Fruit fly (Drosophila melanogaster) whole organism, embryonic: ENCODE data around the gene CG9961.

Source experiments
- Atf3 ChIP-seq: fragments of 200-800 bp; sonication (Bioruptor generic); optimal IDR thresholded peaks from 3 replicates; lab custom pipeline; 2016; ENCODE audit warnings: missing biosample characterization, missing genetic modification characterization
- Blimp-1 ChIP-seq: fragments of 200-800 bp; sonication (Bioruptor generic); optimal IDR thresholded peaks from 3 replicates; lab custom pipeline; 2018; ENCODE audit warnings: missing biosample characterization, missing genetic modification characterization, mild to moderate bottlenecking, moderate library complexity, missing genetic modification reagents
- CG10209 ChIP-seq: fragments of 200-800 bp; sonication (Bioruptor generic); optimal IDR thresholded peaks from 3 replicates; lab custom pipeline; 2017; ENCODE audit warnings: missing biosample characterization, mild to moderate bottlenecking, missing genetic modification characterization, missing genetic modification reagents
- CG12104 ChIP-seq: fragments of 200-800 bp; sonication (Bioruptor generic); optimal IDR thresholded peaks from 3 replicates; lab custom pipeline; 2016; ENCODE audit warnings: missing biosample characterization, missing genetic modification characterization
- CG12659 ChIP-seq: fragments of 200-800 bp; sonication (Bioruptor generic); optimal IDR thresholded peaks from 3 replicates; lab custom pipeline; 2017; ENCODE audit warnings: mild to moderate bottlenecking, missing biosample characterization, missing genetic modification reagents, missing genetic modification characterization
- CG1832 ChIP-seq: fragments of 200-800 bp; sonication (Bioruptor generic); optimal IDR thresholded peaks from 2 replicates; lab custom pipeline; 2017; ENCODE audit warnings: missing biosample characterization, mild to moderate bottlenecking, missing genetic modification characterization, inconsistent platforms
- CG2129 ChIP-seq: fragments of 200-800 bp; sonication (Bioruptor generic); IDR thresholded peaks from 2 replicates; pipeline ENCODE4 v1.3.6; 2022; ENCODE audit warnings: missing biosample characterization, missing genetic modification characterization; ENCODE audit not compliant: partially characterized antibody
- CG3065 ChIP-seq: fragments of 200-800 bp; sonication (Bioruptor generic); optimal IDR thresholded peaks from 2 replicates; lab custom pipeline; 2016; ENCODE audit warnings: missing biosample characterization, missing genetic modification characterization
- CG31441 ChIP-seq: fragments of 200-800 bp; sonication (Bioruptor generic); IDR thresholded peaks from 2 replicates; pipeline ENCODE4 v1.3.6; 2022; ENCODE audit warnings: missing biosample characterization, missing genetic modification characterization
- CG5953 ChIP-seq: fragments of 200-800 bp; sonication (Bioruptor generic); IDR thresholded peaks from 2 replicates; pipeline ENCODE4 v1.3.6; 2022; ENCODE audit warnings: missing biosample characterization, missing genetic modification characterization
- CoRest ChIP-seq: fragments of 200-800 bp; sonication (Bioruptor generic); optimal IDR thresholded peaks from 3 replicates; lab custom pipeline; 2018; ENCODE audit warnings: missing biosample characterization, mild to moderate bottlenecking, missing genetic modification characterization, moderate library complexity
- E2f1 ChIP-seq: fragments of 200-800 bp; sonication (Bioruptor generic); IDR thresholded peaks from 2 replicates; pipeline ENCODE4 v1.3.6; 2022; ENCODE audit warnings: missing biosample characterization, missing genetic modification characterization
- E2f2 ChIP-seq: fragments of 200-800 bp; sonication (Bioruptor generic); IDR thresholded peaks from 2 replicates; pipeline ENCODE4 v1.3.6; 2022; ENCODE audit warnings: missing biosample characterization, missing genetic modification characterization
- Eip74EF ChIP-seq, 2 experiments: fragments of 200-800 bp in 1 of 2; fragments of >200 bp in 1 of 2; sonication (Bioruptor generic) in 1 of 2; optimal IDR thresholded peaks; 2 replicates each; lab custom pipeline; 2017 to 2019; ENCODE audit warnings: missing biosample characterization in 2 of 2, missing genetic modification characterization in 2 of 2, mild to moderate bottlenecking in 1 of 2, moderate library complexity in 1 of 2
- Fer2 ChIP-seq: fragments of 200-800 bp; sonication (Bioruptor generic); optimal IDR thresholded peaks from 2 replicates; lab custom pipeline; 2018; ENCODE audit warnings: missing biosample characterization, mild to moderate bottlenecking, missing genetic modification characterization, moderate library complexity
- HLHmδ ChIP-seq: fragments of 200-800 bp; sonication (Bioruptor generic); optimal IDR thresholded peaks from 2 replicates; lab custom pipeline; 2018; ENCODE audit warnings: missing biosample characterization, mild to moderate bottlenecking, missing genetic modification characterization, moderate library complexity
- HmgZ ChIP-seq: fragments of 200-800 bp; sonication (Bioruptor generic); optimal IDR thresholded peaks from 2 replicates; lab custom pipeline; 2018; ENCODE audit warnings: missing biosample characterization, mild to moderate bottlenecking, missing genetic modification characterization
- Max ChIP-seq: fragments of 200-800 bp; sonication (Bioruptor generic); optimal IDR thresholded peaks from 2 replicates; lab custom pipeline; 2016; ENCODE audit warnings: missing biosample characterization, mild to moderate bottlenecking, missing genetic modification characterization
- Nf-YB ChIP-seq: fragments of 200-800 bp; sonication (Bioruptor generic); optimal IDR thresholded peaks from 3 replicates; lab custom pipeline; 2019; ENCODE audit warnings: missing biosample characterization, mild to moderate bottlenecking, missing genetic modification characterization, moderate library complexity
- Pdp1 ChIP-seq, 2 experiments: fragments of 200-800 bp; sonication (Bioruptor generic); optimal IDR thresholded peaks; 3 replicates each; lab custom pipeline; 2016; ENCODE audit warnings: missing biosample characterization in 2 of 2, missing genetic modification characterization in 2 of 2, mild to moderate bottlenecking in 1 of 2, moderate library complexity in 1 of 2
- Spps ChIP-seq: fragments of 200-800 bp; sonication (Bioruptor generic); optimal IDR thresholded peaks from 2 replicates; lab custom pipeline; 2018; ENCODE audit warnings: missing biosample characterization, mild to moderate bottlenecking, missing genetic modification characterization
- Sry-δ ChIP-seq: fragments of 200-800 bp; sonication (Bioruptor generic); optimal IDR thresholded peaks from 2 replicates; lab custom pipeline; 2016; ENCODE audit warnings: missing biosample characterization, missing genetic modification characterization
- Ssrp ChIP-seq: fragments of 200-800 bp; sonication (Bioruptor generic); optimal IDR thresholded peaks from 2 replicates; lab custom pipeline; 2018; ENCODE audit warnings: missing biosample characterization, mild to moderate bottlenecking, missing genetic modification characterization, moderate library complexity
- Trl ChIP-seq, 3 experiments: fragments of >200 bp in 2 of 3; fragments of 200-800 bp in 1 of 3; sonication (Bioruptor generic) in 1 of 3; optimal IDR thresholded peaks; 2 replicates in 1 of 3; 3 replicates in 2 of 3; lab custom pipeline; 2016 to 2017; ENCODE audit warnings: missing biosample characterization in 1 of 3, missing genetic modification characterization in 1 of 3
- amos ChIP-seq: fragments of 200-800 bp; sonication (Bioruptor generic); IDR thresholded peaks from 2 replicates; pipeline ENCODE4 v1.3.6; 2022; ENCODE audit warnings: missing biosample characterization, missing genetic modification characterization; ENCODE audit not compliant: partially characterized antibody
- bigmax ChIP-seq: fragments of 200-800 bp; sonication (Bioruptor generic); optimal IDR thresholded peaks from 2 replicates; lab custom pipeline; 2018; ENCODE audit warnings: missing biosample characterization, mild to moderate bottlenecking, missing genetic modification characterization
- bowl ChIP-seq: fragments of 200-800 bp; sonication (Bioruptor generic); IDR thresholded peaks from 2 replicates; pipeline ENCODE4 v1.3.6; 2022; ENCODE audit warnings: missing biosample characterization, missing genetic modification characterization
- cas ChIP-seq: fragments of 200-800 bp; sonication (Bioruptor generic); IDR thresholded peaks from 2 replicates; pipeline ENCODE4 v1.3.6; 2022; ENCODE audit warnings: missing biosample characterization, missing genetic modification characterization
- cato ChIP-seq: fragments of 200-800 bp; sonication (Bioruptor generic); optimal IDR thresholded peaks from 2 replicates; lab custom pipeline; 2016; ENCODE audit warnings: missing biosample characterization, missing genetic modification characterization, borderline replicate concordance
- da ChIP-seq: fragments of 200-800 bp; sonication (Bioruptor generic); optimal IDR thresholded peaks from 2 replicates; lab custom pipeline; 2016; ENCODE audit warnings: missing biosample characterization, missing genetic modification characterization
- danr ChIP-seq: fragments of 200-800 bp; sonication (Bioruptor generic); IDR thresholded peaks from 2 replicates; pipeline ENCODE4 v1.3.6; 2022; ENCODE audit warnings: missing biosample characterization, missing genetic modification characterization
- fd64A ChIP-seq: fragments of 200-800 bp; sonication (Bioruptor generic); optimal IDR thresholded peaks from 3 replicates; lab custom pipeline; 2018; ENCODE audit warnings: missing biosample characterization, mild to moderate bottlenecking, missing genetic modification characterization
- gro ChIP-seq: fragments of 200-800 bp; sonication (Bioruptor generic); optimal IDR thresholded peaks from 2 replicates; lab custom pipeline; 2016; ENCODE audit warnings: missing biosample characterization, missing genetic modification characterization
- gsb-n ChIP-seq: fragments of 200-800 bp; sonication (Bioruptor generic); optimal IDR thresholded peaks from 3 replicates; lab custom pipeline; 2018; ENCODE audit warnings: missing biosample characterization, mild to moderate bottlenecking, missing genetic modification characterization
- jing ChIP-seq: fragments of 200-800 bp; sonication (Bioruptor generic); optimal IDR thresholded peaks from 2 replicates; lab custom pipeline; 2018; ENCODE audit warnings: missing biosample characterization, mild to moderate bottlenecking, missing genetic modification characterization
- kah ChIP-seq: fragments of 200-800 bp; sonication (Bioruptor generic); optimal IDR thresholded peaks from 2 replicates; lab custom pipeline; 2018; ENCODE audit warnings: missing biosample characterization, mild to moderate bottlenecking, missing genetic modification characterization
- kay ChIP-seq: fragments of 200-800 bp; sonication (Bioruptor generic); optimal IDR thresholded peaks from 2 replicates; lab custom pipeline; 2016; ENCODE audit warnings: missing biosample characterization, missing genetic modification characterization
- lbe ChIP-seq: fragments of 200-800 bp; sonication (Bioruptor generic); optimal IDR thresholded peaks from 2 replicates; lab custom pipeline; 2016; ENCODE audit warnings: missing biosample characterization, mild to moderate bottlenecking, missing genetic modification characterization
- maf-S ChIP-seq: fragments of 200-800 bp; sonication (Bioruptor generic); optimal IDR thresholded peaks from 2 replicates; lab custom pipeline; 2016; ENCODE audit warnings: missing biosample characterization, missing genetic modification characterization
- mirr ChIP-seq: fragments of 200-800 bp; sonication (Bioruptor generic); optimal IDR thresholded peaks from 3 replicates; lab custom pipeline; 2018; ENCODE audit warnings: missing biosample characterization, mild to moderate bottlenecking, missing genetic modification characterization
- nau ChIP-seq: fragments of 200-800 bp; sonication (Bioruptor generic); optimal IDR thresholded peaks from 3 replicates; lab custom pipeline; 2017; ENCODE audit warnings: missing biosample characterization, mild to moderate bottlenecking, missing genetic modification characterization, missing genetic modification reagents
- pros ChIP-seq: fragments of 200-800 bp; sonication (Bioruptor generic); optimal IDR thresholded peaks from 3 replicates; lab custom pipeline; 2019; ENCODE audit warnings: missing biosample characterization, mild to moderate bottlenecking, missing genetic modification characterization, moderate library complexity
- psq ChIP-seq: fragments of 200-800 bp; sonication (Bioruptor generic); optimal IDR thresholded peaks from 2 replicates; lab custom pipeline; 2017; ENCODE audit warnings: missing biosample characterization, missing genetic modification characterization
- sd ChIP-seq: fragments of 200-800 bp; sonication (Bioruptor generic); optimal IDR thresholded peaks from 3 replicates; lab custom pipeline; 2018; ENCODE audit warnings: missing biosample characterization, mild to moderate bottlenecking, missing genetic modification characterization, moderate library complexity
- sisA ChIP-seq: fragments of 200-800 bp; sonication (Bioruptor generic); IDR thresholded peaks from 2 replicates; pipeline ENCODE4 v1.3.6; 2022; ENCODE audit warnings: missing biosample characterization, missing genetic modification characterization
- sqz ChIP-seq: fragments of 200-800 bp; sonication (Bioruptor generic); optimal IDR thresholded peaks from 3 replicates; lab custom pipeline; 2018; ENCODE audit warnings: missing biosample characterization, mild to moderate bottlenecking, missing genetic modification characterization
- vnd ChIP-seq: fragments of 200-800 bp; sonication (Bioruptor generic); IDR thresholded peaks from 3 replicates; pipeline ENCODE4 v1.3.6; 2022; ENCODE audit warnings: missing biosample characterization, missing genetic modification characterization; ENCODE audit not compliant: partially characterized antibody
- wdn ChIP-seq: fragments of 200-800 bp; sonication (Bioruptor generic); IDR thresholded peaks from 2 replicates; pipeline ENCODE4 v1.3.6; 2022; ENCODE audit warnings: missing biosample characterization, missing genetic modification characterization
- zf30C ChIP-seq: fragments of 200-800 bp; sonication (Bioruptor generic); optimal IDR thresholded peaks from 3 replicates; lab custom pipeline; 2018; ENCODE audit warnings: missing biosample characterization, mild to moderate bottlenecking, missing genetic modification characterization

CG9961 gene

DNA sequence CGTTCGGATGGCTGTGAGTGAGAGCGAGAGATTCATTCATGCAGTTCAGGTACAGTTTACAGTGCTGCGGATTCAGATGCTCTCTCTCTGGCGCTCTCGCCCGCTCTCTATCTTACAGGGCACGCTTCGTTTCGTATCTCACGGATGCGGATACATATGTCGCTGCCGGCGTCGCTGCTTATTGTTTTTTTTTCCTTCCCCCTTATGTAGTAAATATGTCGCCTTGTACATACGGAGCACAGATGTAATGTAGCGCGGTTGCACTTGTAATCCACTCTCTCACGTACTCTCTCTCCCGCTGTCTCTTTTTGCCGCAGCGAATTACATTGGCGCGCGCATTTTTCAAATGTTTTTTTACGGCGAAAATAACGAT lies 10.6 kb upstream of the CG9961 start (continued):
- TF ChIP-seq wdn (GFP tag; lab: Robert Waterston, UW) (no peak), danr (GFP tag; lab: Robert Waterston, UW) (no peak), sqz (peak; percentile 98), kah (peak; percentile 2), nau (no peak), lbe (GFP tag; lab: Kevin White, UChicago) (peak; percentile 84), psq (GFP tag; lab: Kevin White, UChicago) (no peak), CG2129 (no peak), fd64A (no peak), bigmax (GFP tag; lab: Kevin White, UChicago) (no peak), cato (GFP tag; lab: Kevin White, UChicago) (no peak), kay (GFP tag; lab: Kevin White, UChicago) (no peak), amos (no peak), gsb-n (peak; percentile 14), E2f1 (GFP tag; lab: Robert Waterston, UW) (no peak), maf-S (GFP tag; lab: Kevin White, UChicago) (no peak), CoRest (tag; lab: Kevin White, UChicago) (no peak), CG12659 (no peak), da (GFP tag; lab: Kevin White, UChicago) (no peak), Nf-YB (GFP tag; lab: Kevin White, UChicago) (no peak), sd (tag; lab: Kevin White, UChicago) (no peak), jing (GFP tag; lab: Kevin White, UChicago) (no peak), gro (GFP tag; lab: Kevin White, UChicago) (no peak), CG3065 (GFP tag; lab: Kevin White, UChicago) (no peak), cas (no peak), Max (GFP tag; lab: Kevin White, UChicago) (no peak), bowl (no peak), Blimp-1 (no peak), CG10209 (GFP tag; lab: Kevin White, UChicago) (no peak), Pdp1 (GFP tag; optimal IDR thresholded peaks at IDR 0.05; lab: Kevin White, UChicago) (peak in 1 of 2 experiments; percentile 14), Atf3 (GFP tag; lab: Kevin White, UChicago) (no peak), CG12104 (GFP tag; lab: Kevin White, UChicago) (no peak), E2f2 (no peak), HmgZ (tag; lab: Kevin White, UChicago) (no peak), Eip74EF (GFP tag; optimal IDR thresholded peaks at IDR 0.05; lab: Kevin White, UChicago) (peak in 1 of 2 experiments; percentile 35), pros (GFP tag; lab: Kevin White, UChicago) (peak; percentile 86), CG31441 (GFP tag; lab: Robert Waterston, UW) (no peak), Trl (optimal IDR thresholded peaks at IDR 0.05; lab: Kevin White, UChicago) (peak; percentile 98 to 100), Trl (GFP tag; optimal IDR thresholded peaks at IDR 0.05; lab: Kevin White, UChicago) (peak; percentile 73), zf30C (no peak), CG1832 (peak; percentile 51), HLHmδ (GFP tag; lab: Kevin White, UChicago) (peak; percentile 48), Fer2 (tag; lab: Kevin White, UChicago) (no peak), vnd (GFP tag; lab: Robert Waterston, UW) (no peak), Sry-δ (no peak), Spps (no peak), sisA (GFP tag; lab: Robert Waterston, UW) (no peak), CG5953 (GFP tag; lab: Robert Waterston, UW) (no peak), Ssrp (tag; lab: Kevin White, UChicago) (no peak), mirr (GFP tag; lab: Kevin White, UChicago) (no peak)
